Worm (Caenorhabditis elegans): ENCODE results near the gene C02E7.6.

DNA sequence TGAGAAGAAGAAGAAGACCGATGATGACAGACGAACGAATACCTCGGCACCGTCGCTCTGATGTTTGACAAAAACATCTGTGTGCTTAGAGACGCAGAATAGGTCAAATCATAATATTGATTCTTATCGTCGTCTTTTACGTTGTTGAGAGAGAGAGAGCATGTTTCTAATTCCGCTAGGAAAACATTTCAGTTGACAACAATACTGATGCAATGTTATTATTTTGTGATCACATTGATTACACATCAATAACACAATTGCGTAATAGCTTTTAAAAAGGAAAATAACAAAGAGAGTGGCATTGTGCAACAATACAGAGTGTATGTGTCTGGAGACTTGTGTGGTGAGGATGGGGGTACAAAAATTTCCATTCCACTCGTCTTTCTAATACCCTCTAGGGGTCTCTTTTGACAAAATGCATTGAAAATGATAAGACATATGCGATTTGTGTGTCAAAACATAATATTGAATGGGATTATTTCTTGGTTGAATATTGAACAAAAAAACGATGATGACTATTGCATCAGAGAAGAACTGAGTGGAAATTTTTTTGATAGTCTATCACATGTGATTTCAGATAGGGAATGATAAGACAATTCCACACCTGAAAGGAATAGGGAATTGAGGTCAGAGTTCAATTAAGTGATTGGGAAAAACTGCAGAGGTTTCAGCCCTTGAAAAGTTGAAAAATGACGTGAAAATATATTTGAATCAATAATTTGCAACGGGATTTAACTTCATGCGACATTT, 45.8 kb downstream of the C02E7.6 start:
- TF ChIP-seq elt-3 (tag; optimal IDR thresholded peaks at IDR 0.05), result no peak
- no peak for TF ChIP-seq nhr-76 (tag; optimal IDR thresholded peaks at IDR 0.05)
- TF ChIP-seq sptf-1 (tag; optimal IDR thresholded peaks at IDR 0.05), result no peak
